Fruit fly (Drosophila melanogaster): Measurements from ENCODE around the gene wor.
A peak's percentile ranks its signal among the peaks of the same experiment; 100 is the strongest.

dm6 chr2L:15425530-15426308 lies at the start of gene wor:
- TF ChIP-seq CG12605 (GFP tag; IDR thresholded peaks at IDR 0.05) (no peak), CG34367 (tag; optimal IDR thresholded peaks at IDR 0.05) (no peak), fd96Ca (GFP tag; IDR thresholded peaks at IDR 0.05) (no peak), EcR (GFP tag; optimal IDR thresholded peaks at IDR 0.05) (peak; percentile 69), Pif1A (GFP tag; optimal IDR thresholded peaks at IDR 0.05) (no peak), Pif1B (GFP tag; optimal IDR thresholded peaks at IDR 0.05) (peak; percentile 26), rn (GFP tag; IDR thresholded peaks at IDR 0.05) (no peak), CG9948 (tag; optimal IDR thresholded peaks at IDR 0.05) (no peak), gl (tag; optimal IDR thresholded peaks at IDR 0.05) (no peak), CG8159 (tag; optimal IDR thresholded peaks at IDR 0.05) (no peak), D1 (tag; optimal IDR thresholded peaks at IDR 0.05) (no peak), CG17806 (tag; optimal IDR thresholded peaks at IDR 0.05) (no peak), CG13204 (GFP tag; optimal IDR thresholded peaks at IDR 0.05) (peak; percentile 37), CG32121 (GFP tag; IDR thresholded peaks at IDR 0.05) (0 out of 2 replicates have a peak, but pooled peaks have one; percentile 19)
